Worm (Caenorhabditis elegans) whole organism, young adult: ENCODE results near the gene F36G3.3.

Experiments used
- attf-3 ChIP-seq: fragments of 200-800 bp; sonication (Bioruptor generic); conservative IDR thresholded peaks from 2 replicates; pipeline ENCODE4 v1.3.6; 2022; ENCODE audit warnings: missing genetic modification reagents, missing genetic modification characterization, missing compliant biosample characterization
- bed-2 ChIP-seq: fragments of 200-800 bp; sonication (Bioruptor generic); IDR thresholded peaks from 2 replicates; pipeline ENCODE4 v1.3.6; 2022; ENCODE audit warnings: missing genetic modification reagents, missing genetic modification characterization, missing compliant biosample characterization
- ccch-3 ChIP-seq: fragments of 200-800 bp; sonication (Bioruptor generic); optimal IDR thresholded peaks from 2 replicates; lab custom pipeline; 2018; ENCODE audit warnings: mild to moderate bottlenecking, missing genetic modification characterization, missing compliant biosample characterization
- chd-7 ChIP-seq: sonication (generic microtip); optimal IDR thresholded peaks from 2 replicates; lab custom pipeline; 2016; ENCODE audit warnings: mild to moderate bottlenecking, missing genetic modification characterization, moderate library complexity, missing compliant biosample characterization
- ets-4 ChIP-seq: fragments of 200-800 bp; sonication (Bioruptor generic); optimal IDR thresholded peaks from 2 replicates; lab custom pipeline; 2018; ENCODE audit warnings: mild to moderate bottlenecking, missing genetic modification characterization, missing compliant biosample characterization
- snpc-1.1 ChIP-seq: sonication (generic microtip); optimal IDR thresholded peaks from 2 replicates; lab custom pipeline; 2017; ENCODE audit warnings: missing genetic modification characterization, mild to moderate bottlenecking, missing compliant biosample characterization, antibody characterized with exemption, moderate library complexity, missing genotype, missing genetic modification reagents; ENCODE audit not compliant: insufficient read depth

- TF ChIP-seq bed-2 (GFP tag; lab: Robert Waterston, UW) (no peak), ccch-3 (no peak), chd-7 (no peak), attf-3 (GFP tag; lab: Robert Waterston, UW) (no peak), ets-4 (GFP tag; lab: Kevin White, UChicago) (no peak), snpc-1.1 (tag; lab: Kevin White, UChicago) (no peak)
These were observed 4.5 kb upstream of the F36G3.3 start, which contains the start of gene F36G3.2 for ce11 chrX:9794173-9794572.
